Fruit fly (Drosophila melanogaster): ENCODE measurements around the gene CG17294.

The CG17294 gene

DNA sequence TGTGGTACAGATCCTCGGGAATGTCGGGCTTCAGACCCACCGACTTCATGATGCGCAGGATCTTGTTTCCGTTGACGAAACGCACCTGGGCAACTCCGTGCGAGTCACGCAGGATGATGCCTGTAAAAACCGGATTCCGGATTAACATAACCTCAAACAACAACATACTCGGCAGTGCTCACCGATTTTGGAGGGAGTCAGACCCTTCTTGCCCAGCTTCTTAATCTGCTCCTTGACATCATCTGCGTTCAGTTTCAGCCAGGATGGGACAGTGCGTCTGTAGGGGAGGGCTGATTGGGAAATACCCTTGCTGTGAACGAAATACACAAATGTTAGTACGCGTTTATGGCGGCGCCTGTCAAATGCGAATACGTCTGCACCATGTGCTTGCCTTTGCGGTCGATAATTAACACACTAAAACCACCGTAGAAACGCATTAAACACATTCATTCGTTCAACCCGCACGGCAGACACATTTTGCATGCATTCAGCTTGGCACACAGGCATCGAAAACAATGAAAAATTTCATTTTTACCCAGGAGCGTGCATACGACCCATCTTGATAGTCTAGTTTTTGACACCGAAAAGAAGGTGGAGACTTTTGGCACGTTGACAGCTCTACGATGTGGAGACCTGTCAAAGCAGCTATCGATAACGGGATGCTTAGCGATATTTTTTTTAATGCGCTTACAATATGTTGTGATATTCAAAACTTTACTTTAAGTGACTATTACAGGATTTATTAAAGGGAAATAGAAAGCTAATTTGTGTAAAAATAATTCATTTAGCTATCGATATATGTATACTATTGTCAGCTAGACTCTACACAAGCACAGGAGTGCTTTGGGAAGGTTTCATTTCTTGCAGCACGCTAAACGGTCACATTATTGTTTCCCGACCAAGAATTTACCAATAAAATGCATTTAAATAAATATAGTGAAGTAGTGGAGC lies 12.6 kb upstream of the CG17294 start, which contains the start of the genes RpS13 and CSN8 (continued):
- TF ChIP-seq Bteb2 (GFP tag; optimal IDR thresholded peaks at IDR 0.05), result no peak
- TF ChIP-seq Antp (GFP tag; optimal IDR thresholded peaks at IDR 0.05), result no peak
- no peak for TF ChIP-seq bowl (GFP tag; IDR thresholded peaks at IDR 0.05)
- TF ChIP-seq Blimp-1 (GFP tag; optimal IDR thresholded peaks at IDR 0.05), result no peak
- no peak for TF ChIP-seq Sox100B (GFP tag; optimal IDR thresholded peaks at IDR 0.05)
- TF ChIP-seq stwl (tag; optimal IDR thresholded peaks at IDR 0.05), result peak; percentile 85
- no peak for TF ChIP-seq CG4820 (GFP tag; optimal IDR thresholded peaks at IDR 0.05)
- no peak for TF ChIP-seq btn (GFP tag; optimal IDR thresholded peaks at IDR 0.05)
- no peak for TF ChIP-seq dmrt99B (tag; optimal IDR thresholded peaks at IDR 0.05)
- TF ChIP-seq CG16815 (GFP tag; optimal IDR thresholded peaks at IDR 0.05), result no peak
- no peak for TF ChIP-seq CG5180 (GFP tag; optimal IDR thresholded peaks at IDR 0.05)
- peak; percentile 69; the same call in 2 of the 4 replicates for TF ChIP-seq chinmo (GFP tag; IDR thresholded peaks at IDR 0.05; ENCODE audit: partially characterized antibody)
- TF ChIP-seq pnt (GFP tag; optimal IDR thresholded peaks at IDR 0.05), result no peak
- TF ChIP-seq ato (GFP tag; IDR thresholded peaks at IDR 0.05; ENCODE audit: partially characterized antibody), result peak; percentile 75
- TF ChIP-seq NC2α (GFP tag; optimal IDR thresholded peaks at IDR 0.05), result no peak
- TF ChIP-seq unpg (GFP tag; optimal IDR thresholded peaks at IDR 0.05), result peak; percentile 27
- peak; percentile 16 for TF ChIP-seq nau (GFP tag; optimal IDR thresholded peaks at IDR 0.05)
- TF ChIP-seq CG33213 (GFP tag; optimal IDR thresholded peaks at IDR 0.05), result peak; percentile 28
- TF ChIP-seq CG2202 (tag; optimal IDR thresholded peaks at IDR 0.05), result no peak
- no peak for TF ChIP-seq CG10321 (GFP tag; IDR thresholded peaks at IDR 0.05)
- peak; percentile 10 for TF ChIP-seq CG7839 (tag; optimal IDR thresholded peaks at IDR 0.05)
- no peak for TF ChIP-seq H2.0 (GFP tag; IDR thresholded peaks at IDR 0.05)
- TF ChIP-seq CG3995 (GFP tag; optimal IDR thresholded peaks at IDR 0.05), result peak; percentile 81
- no peak for TF ChIP-seq CG15269 (tag; optimal IDR thresholded peaks at IDR 0.05)
- TF ChIP-seq ewg (GFP tag; optimal IDR thresholded peaks at IDR 0.05), result no peak
- TF ChIP-seq salm (tag; optimal IDR thresholded peaks at IDR 0.05), result peak; percentile 4
- TF ChIP-seq CG11093 (GFP tag; IDR thresholded peaks at IDR 0.05), result no peak
- TF ChIP-seq ATbp (GFP tag; optimal IDR thresholded peaks at IDR 0.05), result no peak
- no peak for TF ChIP-seq CG7556 (GFP tag; optimal IDR thresholded peaks at IDR 0.05)
- TF ChIP-seq CG2129 (GFP tag; IDR thresholded peaks at IDR 0.05; ENCODE audit: partially characterized antibody), result peak; percentile 91
- no peak for TF ChIP-seq Elba2 (GFP tag; optimal IDR thresholded peaks at IDR 0.05)
- TF ChIP-seq Abd-B (GFP tag; optimal IDR thresholded peaks at IDR 0.05), result no peak
- TF ChIP-seq gfzf (GFP tag; optimal IDR thresholded peaks at IDR 0.05), result peak; percentile 85
- peak; percentile 29 for TF ChIP-seq CG17385 (GFP tag; optimal IDR thresholded peaks at IDR 0.05)
- no peak for TF ChIP-seq CG9932 (GFP tag; IDR thresholded peaks at IDR 0.05)
- no peak for TF ChIP-seq sima (GFP tag; optimal IDR thresholded peaks at IDR 0.05)
- no peak for TF ChIP-seq slou (GFP tag; optimal IDR thresholded peaks at IDR 0.05)
- TF ChIP-seq MESR4 (GFP tag; optimal IDR thresholded peaks at IDR 0.05), result peak; percentile 97
- TF ChIP-seq wdn (GFP tag; IDR thresholded peaks at IDR 0.05), result no peak
- no peak for TF ChIP-seq klu (GFP tag; IDR thresholded peaks at IDR 0.05)
- TF ChIP-seq sna (GFP tag; IDR thresholded peaks at IDR 0.05; ENCODE audit: partially characterized antibody), result peak; percentile 95
- no peak for TF ChIP-seq CG17612 (GFP tag; IDR thresholded peaks at IDR 0.05)
- TF ChIP-seq amos (GFP tag; IDR thresholded peaks at IDR 0.05; ENCODE audit: partially characterized antibody), result peak; percentile 93
- TF ChIP-seq Eip74EF (GFP tag; optimal IDR thresholded peaks at IDR 0.05), result no peak
- TF ChIP-seq stc (GFP tag; IDR thresholded peaks at IDR 0.05), result no peak
- TF ChIP-seq CG2678 (tag; optimal IDR thresholded peaks at IDR 0.05), result peak; percentile 26
- peak; percentile 38 for TF ChIP-seq CG8924 (tag; optimal IDR thresholded peaks at IDR 0.05)
- TF ChIP-seq CG12071 (GFP tag; optimal IDR thresholded peaks at IDR 0.05), result no peak
